Fruit fly (Drosophila melanogaster): ENCODE data around the gene CG34140.
A peak's percentile ranks its signal among the peaks of the same experiment; 100 is the strongest.

Gene CG34140

dm6 chr3L:223019-223902 is 39.0 kb upstream of the CG34140 start, which contains the start of the genes pyx and CG33229 (continued):
- TF ChIP-seq CG6813 (GFP tag; optimal IDR thresholded peaks at IDR 0.05): peak; percentile 68
- TF ChIP-seq dmrt99B (tag; optimal IDR thresholded peaks at IDR 0.05): peak; percentile 81
- TF ChIP-seq Atf6 (GFP tag; IDR thresholded peaks at IDR 0.05): peak; percentile 75
- no peak for TF ChIP-seq tll (GFP tag; optimal IDR thresholded peaks at IDR 0.05)
- peak; percentile 63 for TF ChIP-seq Hand (GFP tag; optimal IDR thresholded peaks at IDR 0.05)
- peak; percentile 66 for TF ChIP-seq ewg (GFP tag; optimal IDR thresholded peaks at IDR 0.05)
- peak; percentile 80 for TF ChIP-seq ranshi (GFP tag; IDR thresholded peaks at IDR 0.05)
- peak; percentile 62 for TF ChIP-seq CG11723 (GFP tag; optimal IDR thresholded peaks at IDR 0.05)
- peak; percentile 31 for TF ChIP-seq TFAM (GFP tag; optimal IDR thresholded peaks at IDR 0.05)
- TF ChIP-seq D19A (tag; optimal IDR thresholded peaks at IDR 0.05): peak; percentile 76
- 0 out of 2 replicates have a peak, but pooled peaks have one; percentile 14 for TF ChIP-seq dan (GFP tag; IDR thresholded peaks at IDR 0.05)
- TF ChIP-seq CG34422 (GFP tag; IDR thresholded peaks at IDR 0.05): peak; percentile 88
- peak; percentile 75 for TF ChIP-seq H2.0 (GFP tag; IDR thresholded peaks at IDR 0.05)
- peak; percentile 91 for TF ChIP-seq Xbp1 (GFP tag; optimal IDR thresholded peaks at IDR 0.05)
- TF ChIP-seq knrl (GFP tag; IDR thresholded peaks at IDR 0.05; ENCODE audit: partially characterized antibody): no peak
- TF ChIP-seq CG4707 (GFP tag; optimal IDR thresholded peaks at IDR 0.05): no peak
- peak; percentile 70 for TF ChIP-seq Ets97D (GFP tag; optimal IDR thresholded peaks at IDR 0.05)
- no peak for TF ChIP-seq eve (GFP tag; optimal IDR thresholded peaks at IDR 0.05)
- TF ChIP-seq Doc3 (GFP tag; IDR thresholded peaks at IDR 0.05; ENCODE audit: partially characterized antibody): no peak
- TF ChIP-seq CG3407 (GFP tag; optimal IDR thresholded peaks at IDR 0.05): peak; percentile 58
- TF ChIP-seq NfI (GFP tag; optimal IDR thresholded peaks at IDR 0.05): peak; percentile 88
- TF ChIP-seq CG1603 (tag; optimal IDR thresholded peaks at IDR 0.05): peak; percentile 67
- 0 out of 2 replicates have a peak, but pooled peaks have one; percentile 45 for TF ChIP-seq Doc2 (GFP tag; IDR thresholded peaks at IDR 0.05)
- peak; percentile 80 for TF ChIP-seq Hmr (GFP tag; optimal IDR thresholded peaks at IDR 0.05)
- TF ChIP-seq CG15011 (GFP tag; optimal IDR thresholded peaks at IDR 0.05): peak; percentile 57
- no peak for TF ChIP-seq Dfd (GFP tag; optimal IDR thresholded peaks at IDR 0.05)
- TF ChIP-seq gem (tag; optimal IDR thresholded peaks at IDR 0.05): peak; percentile 91
- peak; percentile 62 for TF ChIP-seq ken (GFP tag; IDR thresholded peaks at IDR 0.05)
- TF ChIP-seq fu2 (GFP tag; optimal IDR thresholded peaks at IDR 0.05): peak; percentile 89
- TF ChIP-seq stc (GFP tag; IDR thresholded peaks at IDR 0.05): peak; percentile 72
- TF ChIP-seq CG10979 (tag; optimal IDR thresholded peaks at IDR 0.05): peak; percentile 73
- no peak for TF ChIP-seq h (optimal IDR thresholded peaks at IDR 0.05)
- peak; percentile 92 for TF ChIP-seq lilli (GFP tag; optimal IDR thresholded peaks at IDR 0.05)
- TF ChIP-seq BtbVII (GFP tag; optimal IDR thresholded peaks at IDR 0.05): peak; percentile 62
- TF ChIP-seq abd-A (tag; optimal IDR thresholded peaks at IDR 0.05): no peak
- TF ChIP-seq CG13296 (GFP tag; optimal IDR thresholded peaks at IDR 0.05): peak; percentile 77
- TF ChIP-seq E2f2 (GFP tag; IDR thresholded peaks at IDR 0.05): peak; percentile 93
- peak; percentile 8; the same call in 1 of the 2 replicates for TF ChIP-seq CG32767 (GFP tag; IDR thresholded peaks at IDR 0.05)
- peak; percentile 59 for TF ChIP-seq Myb (GFP tag; optimal IDR thresholded peaks at IDR 0.05)
- TF ChIP-seq cas (GFP tag; IDR thresholded peaks at IDR 0.05): peak; percentile 88
- TF ChIP-seq Hr51 (GFP tag; optimal IDR thresholded peaks at IDR 0.05): peak; percentile 71 to 84
- peak; percentile 32 for TF ChIP-seq dm (GFP tag; optimal IDR thresholded peaks at IDR 0.05)
- TF ChIP-seq tup (GFP tag; optimal IDR thresholded peaks at IDR 0.05): peak; percentile 65
- peak; percentile 45; the same call in 1 of the 2 replicates for TF ChIP-seq CG17328 (GFP tag; IDR thresholded peaks at IDR 0.05)
- TF ChIP-seq CG14014 (GFP tag; IDR thresholded peaks at IDR 0.05): peak; percentile 80
- TF ChIP-seq CG30431 (GFP tag; optimal IDR thresholded peaks at IDR 0.05): peak; percentile 70
- peak; percentile 77 for TF ChIP-seq twi (tag; optimal IDR thresholded peaks at IDR 0.05)
- peak; percentile 51; the same call in 1 of the 2 replicates for TF ChIP-seq MBD-R2 (GFP tag; IDR thresholded peaks at IDR 0.05)

Measured in whole organism, embryonic.